Worm (Caenorhabditis elegans) whole organism, L2 larva: Measurements from ENCODE around the gene npr-13.

ENCODE experiments used
- R02D3.7 ChIP-seq: fragments of 150-350 bp; optimal IDR thresholded peaks from 2 replicates; lab custom pipeline; 2014; ENCODE audit warnings: missing biosample characterization, missing genetic modification characterization
- Y55F3AM.14 ChIP-seq: fragments of 200-800 bp; sonication (Bioruptor generic); optimal IDR thresholded peaks from 2 replicates; lab custom pipeline; 2018; ENCODE audit warnings: mild to moderate bottlenecking, missing genetic modification characterization, missing compliant biosample characterization
- ZK546.5 ChIP-seq: sonication (generic microtip); optimal IDR thresholded peaks from 2 replicates; lab custom pipeline; 2017; ENCODE audit warnings: missing biosample characterization, missing genetic modification characterization
- ama-1 ChIP-seq: fragments of 150-350 bp; optimal IDR thresholded peaks from 2 replicates; lab custom pipeline; 2018; ENCODE audit warnings: inconsistent platforms
- blmp-1 ChIP-seq: sonication (generic microtip); optimal IDR thresholded peaks from 2 replicates; lab custom pipeline; 2017; ENCODE audit warnings: missing genetic modification characterization, mild to moderate bottlenecking, missing compliant biosample characterization, antibody characterized with exemption, moderate library complexity; ENCODE audit not compliant: insufficient read depth
- ceh-16 ChIP-seq: fragments of 150-350 bp; optimal IDR thresholded peaks from 2 replicates; lab custom pipeline; 2014; ENCODE audit warnings: missing biosample characterization, missing genetic modification characterization
- ceh-82 ChIP-seq: fragments of 150-350 bp; optimal IDR thresholded peaks from 2 replicates; lab custom pipeline; 2014; ENCODE audit warnings: missing biosample characterization, missing genetic modification characterization
- crh-2 ChIP-seq: sonication (generic microtip); optimal IDR thresholded peaks from 2 replicates; lab custom pipeline; 2017; ENCODE audit warnings: missing biosample characterization, missing genetic modification characterization
- dmd-4 ChIP-seq: sonication (generic microtip); optimal IDR thresholded peaks from 2 replicates; lab custom pipeline; 2017; ENCODE audit warnings: missing biosample characterization, missing genetic modification characterization
- egl-27 ChIP-seq: sonication (generic microtip); optimal IDR thresholded peaks from 3 replicates; lab custom pipeline; 2017; ENCODE audit warnings: missing biosample characterization, missing genetic modification reagents, missing genetic modification characterization
- elt-1 ChIP-seq: fragments of 150-350 bp; optimal IDR thresholded peaks from 2 replicates; lab custom pipeline; 2014; ENCODE audit warnings: missing biosample characterization, missing genetic modification characterization
- elt-3 ChIP-seq: sonication (generic microtip); optimal IDR thresholded peaks from 2 replicates; lab custom pipeline; 2017; ENCODE audit warnings: missing biosample characterization, missing genetic modification characterization
- lin-11 ChIP-seq: fragments of 150-350 bp; sonication (generic microtip); optimal IDR thresholded peaks from 2 replicates; lab custom pipeline; 2014; ENCODE audit warnings: missing biosample characterization, missing genetic modification characterization, inconsistent platforms, mixed read lengths
- lin-39 ChIP-seq: fragments of 150-350 bp; optimal IDR thresholded peaks from 2 replicates; lab custom pipeline; 2014; ENCODE audit warnings: missing biosample characterization, missing genetic modification reagents, missing genetic modification characterization
- lsy-2 ChIP-seq, 2 experiments: fragments of 150-350 bp in 1 of 2; sonication (generic microtip) in 1 of 2; optimal IDR thresholded peaks; 2 replicates each; lab custom pipeline; 2014 to 2017; ENCODE audit warnings: missing biosample characterization in 2 of 2, missing genetic modification characterization in 2 of 2
- mbf-1 ChIP-seq: sonication (generic microtip); optimal IDR thresholded peaks from 2 replicates; lab custom pipeline; 2017; ENCODE audit warnings: missing biosample characterization, missing genetic modification characterization
- mdl-1 ChIP-seq, 2 experiments: fragments of 150-350 bp in 1 of 2; sonication (generic microtip) in 1 of 2; optimal IDR thresholded peaks; 2 replicates each; lab custom pipeline; 2017; ENCODE audit warnings: missing biosample characterization in 2 of 2, missing genetic modification characterization in 2 of 2
- nhr-11 ChIP-seq: fragments of 150-350 bp; optimal IDR thresholded peaks from 2 replicates; lab custom pipeline; 2014; ENCODE audit warnings: missing biosample characterization, missing genetic modification characterization
- nhr-129 ChIP-seq: fragments of 150-350 bp; optimal IDR thresholded peaks from 2 replicates; lab custom pipeline; 2014; ENCODE audit warnings: missing biosample characterization, missing genetic modification characterization
- nhr-23 ChIP-seq: fragments of 150-350 bp; optimal IDR thresholded peaks from 2 replicates; lab custom pipeline; 2014; ENCODE audit warnings: missing biosample characterization, missing genetic modification reagents, missing genetic modification characterization
- nhr-237 ChIP-seq: fragments of 150-350 bp; optimal IDR thresholded peaks from 2 replicates; lab custom pipeline; 2014; ENCODE audit warnings: missing biosample characterization, missing genetic modification characterization
- nhr-6 ChIP-seq: fragments of 150-350 bp; optimal IDR thresholded peaks from 2 replicates; lab custom pipeline; 2014; ENCODE audit warnings: missing biosample characterization, missing genetic modification characterization
- nhr-77 ChIP-seq: fragments of 150-350 bp; optimal IDR thresholded peaks from 2 replicates; lab custom pipeline; 2014; ENCODE audit warnings: missing biosample characterization, missing genetic modification characterization
- sem-4 ChIP-seq: fragments of 150-350 bp; optimal IDR thresholded peaks from 2 replicates; lab custom pipeline; 2014; ENCODE audit warnings: missing biosample characterization, missing genetic modification reagents, missing genetic modification characterization
- skn-1 ChIP-seq: sonication (generic microtip); optimal IDR thresholded peaks from 2 replicates; lab custom pipeline; 2017; ENCODE audit warnings: missing biosample characterization, missing genetic modification characterization
- sma-9 ChIP-seq, 2 experiments: fragments of 150-350 bp in 1 of 2; sonication (generic microtip) in 1 of 2; optimal IDR thresholded peaks; 2 replicates each; lab custom pipeline; 2014 to 2016; ENCODE audit warnings: missing genetic modification characterization in 2 of 2, mild to moderate bottlenecking in 1 of 2, missing biosample characterization in 1 of 2, missing compliant biosample characterization in 1 of 2, missing genetic modification reagents in 1 of 2, moderate library complexity in 1 of 2
- snpc-4 ChIP-seq: fragments of 150-350 bp; optimal IDR thresholded peaks from 2 replicates; lab custom pipeline; 2014; ENCODE audit warnings: missing biosample characterization, missing genetic modification characterization
- unc-39 ChIP-seq: fragments of 150-350 bp; optimal IDR thresholded peaks from 2 replicates; lab custom pipeline; 2014; ENCODE audit warnings: missing biosample characterization, missing genetic modification characterization
- unc-55 ChIP-seq: fragments of 150-350 bp; sonication (generic microtip); optimal IDR thresholded peaks from 3 replicates; lab custom pipeline; 2014; ENCODE audit warnings: missing biosample characterization, missing genetic modification reagents, missing genetic modification characterization
- unc-62 ChIP-seq: fragments of 150-350 bp; optimal IDR thresholded peaks from 2 replicates; lab custom pipeline; 2014; ENCODE audit warnings: missing biosample characterization, missing genetic modification reagents, missing genetic modification characterization
- ztf-1 ChIP-seq: fragments of 200-800 bp; sonication (Bioruptor generic); conservative IDR thresholded peaks from 2 replicates; pipeline ENCODE4 v1.3.6; 2022; ENCODE audit warnings: missing genetic modification characterization, missing compliant biosample characterization
- ztf-11 ChIP-seq: sonication (generic microtip); optimal IDR thresholded peaks from 2 replicates; lab custom pipeline; 2017; ENCODE audit warnings: missing biosample characterization, missing genetic modification characterization
- ztf-4 ChIP-seq: fragments of 150-350 bp; optimal IDR thresholded peaks from 2 replicates; lab custom pipeline; 2014; ENCODE audit warnings: missing biosample characterization, missing genetic modification characterization

npr-13 gene

DNA sequence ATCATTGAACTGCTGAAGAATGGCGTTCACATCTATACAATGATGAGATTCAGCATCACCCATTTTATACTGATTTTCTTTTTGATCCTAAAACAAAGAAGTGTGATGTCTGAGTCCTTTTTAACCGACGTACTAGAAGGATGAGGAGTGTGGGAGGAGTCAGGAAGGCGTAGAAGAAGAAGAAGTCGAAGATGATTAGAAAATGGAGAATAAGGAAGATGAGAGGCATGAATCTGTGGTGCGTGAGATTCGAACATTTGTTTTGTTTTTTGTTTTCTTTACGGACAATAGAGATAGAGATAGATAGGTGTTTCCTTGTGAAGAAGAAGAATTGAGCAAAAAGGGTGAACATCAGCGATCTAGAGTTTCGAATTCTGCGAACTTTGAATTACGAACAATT is at the start of gene npr-13:
Gene npr-13 (minus strand): TSS at position 101 of the 400 bp plus-strand sequence.
- TF ChIP-seq nhr-11 (tag; lab: Kevin White, UChicago) (no peak), crh-2 (no peak), ztf-4 (tag; lab: Kevin White, UChicago) (no peak), nhr-23 (tag; lab: Kevin White, UChicago) (no peak), unc-55 (GFP tag; lab: Kevin White, UChicago) (no peak), ceh-16 (no peak), nhr-77 (tag; lab: Kevin White, UChicago) (no peak), lsy-2 (tag; optimal IDR thresholded peaks at IDR 0.05; lab: Kevin White, UChicago) (no peak)

DNA sequence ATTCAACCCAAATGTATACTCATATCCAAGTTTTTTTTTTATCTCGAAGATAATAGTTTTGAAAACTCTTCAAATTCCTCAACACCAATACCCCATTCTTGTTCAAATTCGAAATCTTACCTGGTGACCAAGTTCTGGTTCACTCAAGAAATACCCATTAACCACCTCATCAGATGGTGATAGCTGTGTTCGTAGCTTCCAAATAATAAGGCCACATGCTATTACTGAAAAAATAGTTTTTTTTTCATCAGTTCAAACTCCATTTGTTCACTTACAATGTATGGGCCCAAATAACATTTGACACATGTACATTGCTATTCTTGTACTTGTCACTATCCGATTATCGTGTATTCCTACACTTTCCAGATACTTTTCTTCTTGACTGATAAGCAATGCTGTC is 49.0 kb upstream of the npr-13 start:
- TF ChIP-seq unc-55 (GFP tag; lab: Kevin White, UChicago) (no peak), mbf-1 (tag; lab: Kevin White, UChicago) (no peak), Y55F3AM.14 (no peak), ceh-82 (tag; lab: Kevin White, UChicago) (no peak), nhr-237 (tag; lab: Kevin White, UChicago) (no peak), crh-2 (no peak), nhr-11 (tag; lab: Kevin White, UChicago) (no peak), nhr-23 (tag; lab: Kevin White, UChicago) (no peak), unc-39 (no peak), R02D3.7 (tag; lab: Kevin White, UChicago) (no peak), elt-1 (tag; lab: Kevin White, UChicago) (no peak), sma-9 (GFP tag; optimal IDR thresholded peaks at IDR 0.05; lab: Kevin White, UChicago) (no peak), sma-9 (tag; optimal IDR thresholded peaks at IDR 0.05; lab: Kevin White, UChicago) (no peak), unc-62 (no peak), mdl-1 (tag; optimal IDR thresholded peaks at IDR 0.05; lab: Kevin White, UChicago) (no peak), skn-1 (tag; lab: Kevin White, UChicago) (no peak), blmp-1 (no peak), sem-4 (tag; lab: Kevin White, UChicago) (no peak)

DNA sequence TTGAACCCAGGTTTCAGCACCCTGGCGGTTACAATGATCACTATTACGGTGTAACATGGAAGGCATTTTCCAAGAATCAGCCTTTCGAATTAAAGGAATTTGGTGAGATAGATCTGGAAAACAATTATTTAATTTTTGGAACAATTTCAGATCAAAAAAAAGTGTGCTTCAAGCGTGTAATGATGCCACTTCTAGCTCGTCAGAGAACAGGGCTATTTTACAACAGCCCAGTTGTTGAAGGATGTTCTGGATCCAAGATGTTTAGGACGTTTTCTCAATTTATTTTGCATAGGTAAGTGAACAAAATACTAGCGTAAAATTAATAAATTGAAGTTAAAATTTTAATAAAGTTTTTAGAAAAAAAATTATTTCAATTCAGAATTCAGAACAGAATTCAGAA is 42.5 kb upstream of the npr-13 start:
- TF ChIP-seq ztf-11, result no peak
- TF ChIP-seq skn-1 (tag; lab: Kevin White, UChicago), result no peak
- TF ChIP-seq ztf-4 (tag; lab: Kevin White, UChicago), result no peak
- no peak for TF ChIP-seq lsy-2 (tag; optimal IDR thresholded peaks at IDR 0.05; lab: Kevin White, UChicago)
- no peak for TF ChIP-seq ceh-82 (tag; lab: Kevin White, UChicago)
- no peak for TF ChIP-seq elt-3 (tag; lab: Kevin White, UChicago)
- TF ChIP-seq ztf-1 (GFP tag; lab: Robert Waterston, UW), result no peak
- no peak for TF ChIP-seq lin-39
- no peak for TF ChIP-seq nhr-11 (tag; lab: Kevin White, UChicago)
- no peak for TF ChIP-seq nhr-77 (tag; lab: Kevin White, UChicago)
- TF ChIP-seq lin-11, result no peak

DNA sequence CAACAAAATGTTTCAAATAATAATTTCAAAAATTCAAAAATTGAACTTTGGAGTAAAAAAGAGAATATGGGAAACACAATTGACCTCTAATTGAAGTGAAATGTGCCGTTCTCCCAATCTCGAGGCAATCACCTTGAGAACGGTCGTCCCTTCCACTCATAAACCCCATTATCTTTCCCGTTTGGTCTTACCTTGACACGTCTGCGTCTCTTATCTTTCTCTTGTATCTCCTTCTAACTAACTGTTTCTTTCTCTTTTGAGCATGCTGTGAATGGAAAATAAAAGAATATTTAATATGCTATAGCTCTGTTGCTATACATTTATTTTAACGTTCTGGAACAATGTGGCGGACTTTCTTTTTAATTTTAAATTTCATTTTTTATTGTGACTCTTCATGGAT is 41.1 kb upstream of the npr-13 start, which contains the start of gene H12D21.10:
Gene H12D21.10 (plus strand): TSS at position 260 of the 400 bp plus-strand sequence.
- TF ChIP-seq ZK546.5 (tag; lab: Kevin White, UChicago) (no peak), egl-27 (no peak), unc-39 (no peak), lin-39 (no peak), ama-1 (lab: Kevin White, UChicago) (no peak), nhr-11 (tag; lab: Kevin White, UChicago) (no peak), snpc-4 (tag; lab: Kevin White, UChicago) (no peak), unc-62 (no peak), lsy-2 (tag; optimal IDR thresholded peaks at IDR 0.05; lab: Kevin White, UChicago) (no peak), R02D3.7 (tag; lab: Kevin White, UChicago) (no peak), nhr-77 (tag; lab: Kevin White, UChicago) (no peak), dmd-4 (tag; lab: Kevin White, UChicago) (no peak), nhr-129 (tag; lab: Kevin White, UChicago) (no peak), sem-4 (tag; lab: Kevin White, UChicago) (no peak), blmp-1 (no peak), nhr-6 (tag; lab: Kevin White, UChicago) (no peak), nhr-23 (tag; lab: Kevin White, UChicago) (no peak), ztf-11 (no peak), mbf-1 (tag; lab: Kevin White, UChicago) (no peak), Y55F3AM.14 (no peak)
- TF ChIP-seq, all 48 proteins: peak for 0

ce11 chrV:14897731-14898130 is 39.3 kb upstream of the npr-13 start, which contains the start of gene H12D21.6:
H12D21.6 (minus strand) TSS chrV:14897831.
- no peak for TF ChIP-seq snpc-4 (tag; lab: Kevin White, UChicago)
